Worm (Caenorhabditis elegans) whole organism, L4/young adult: ENCODE data around the gene mrg-1.

Source experiments
- W03F9.2 ChIP-seq: fragments of 150-350 bp; optimal IDR thresholded peaks from 2 replicates; lab custom pipeline; 2014; ENCODE audit warnings: missing biosample characterization, missing genetic modification characterization
- dao-5 ChIP-seq: sonication (generic microtip); optimal IDR thresholded peaks from 2 replicates; lab custom pipeline; 2016; ENCODE audit warnings: missing genotype, missing genetic modification characterization, moderate library complexity, missing compliant biosample characterization
- him-1 ChIP-seq: sonication (generic microtip); optimal IDR thresholded peaks from 2 replicates; lab custom pipeline; 2016; ENCODE audit warnings: missing genotype, missing genetic modification reagents, missing genetic modification characterization, missing compliant biosample characterization

Gene mrg-1

ce11 chrIII:12885153-12885552 is 10.7 kb upstream of the mrg-1 start:
- TF ChIP-seq dao-5 (no peak), W03F9.2 (no peak), him-1 (tag; lab: Kevin White, UChicago) (no peak)

ce11 chrIII:12880704-12881103 is 6.2 kb upstream of the mrg-1 start:
- TF ChIP-seq W03F9.2 (no peak), dao-5 (no peak), him-1 (tag; lab: Kevin White, UChicago) (no peak)

- TF ChIP-seq dao-5 (no peak), him-1 (tag; lab: Kevin White, UChicago) (no peak), W03F9.2 (no peak)
These were observed 3.2 kb upstream of the mrg-1 start, which contains the start of the genes cec-7 and enu-3.5 for ce11 chrIII:12877527-12878234. Gene cec-7 (minus strand): TSS chrIII:12877577. Gene enu-3.5 (plus strand): TSS chrIII:12878196.

DNA sequence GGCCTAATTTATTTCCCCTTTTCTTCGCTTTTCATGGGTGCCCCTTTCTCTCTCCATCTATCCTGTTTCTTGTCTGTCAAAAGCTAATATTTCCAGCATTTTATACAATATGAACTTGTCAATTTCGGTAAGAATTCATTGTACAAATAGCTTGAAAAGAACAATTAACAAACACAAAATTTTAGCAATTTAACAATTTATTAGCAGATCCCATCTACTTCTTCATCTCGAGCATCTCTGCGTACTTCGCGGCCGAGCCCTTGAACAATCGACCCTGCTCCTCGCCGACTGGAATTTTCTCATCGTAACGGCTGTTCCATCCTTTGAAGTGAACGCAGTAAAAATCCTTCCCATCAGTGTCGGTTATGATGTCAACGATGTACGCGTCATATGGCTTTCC is 1.2 kb upstream of the mrg-1 start:
- TF ChIP-seq W03F9.2, result no peak
- no peak for TF ChIP-seq him-1 (tag; lab: Kevin White, UChicago)
- TF ChIP-seq dao-5, result no peak

DNA sequence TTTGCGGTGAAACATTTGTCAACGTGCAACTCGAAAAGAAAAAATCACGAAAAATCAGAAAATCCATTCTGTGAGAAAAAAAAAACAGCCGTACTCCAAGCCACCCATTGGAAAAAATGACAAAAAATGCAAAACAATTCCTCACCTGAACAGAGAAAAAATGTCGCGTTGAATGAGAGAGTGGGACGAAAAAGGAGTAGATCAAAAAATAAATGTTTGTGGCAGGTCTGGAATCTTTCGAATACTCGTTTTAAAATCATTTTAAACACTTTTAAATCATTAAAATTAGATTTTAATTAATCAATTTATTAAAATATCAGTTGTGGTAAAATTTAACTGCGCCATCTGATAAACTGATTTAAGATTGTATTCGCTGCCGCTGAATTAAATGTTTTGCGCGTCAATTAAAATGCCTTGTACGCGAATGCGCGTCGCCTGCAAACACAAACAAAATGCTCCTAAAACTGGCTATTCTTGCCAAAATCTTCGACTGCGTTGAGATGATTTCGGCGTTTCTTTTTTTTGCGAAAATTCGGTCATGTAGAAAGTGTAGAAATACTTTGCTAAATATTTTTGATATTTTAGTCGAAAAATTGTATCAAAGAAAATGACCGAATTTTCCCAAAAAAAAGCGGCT is 4.3 kb downstream of the mrg-1 start, which contains the start of gene Y37D8A.6:
TSS of gene Y37D8A.6 (minus strand) at position 238 of the 637 bp plus-strand sequence.
- no peak for TF ChIP-seq dao-5
- TF ChIP-seq him-1 (tag; lab: Kevin White, UChicago), result no peak
- no peak for TF ChIP-seq W03F9.2

DNA sequence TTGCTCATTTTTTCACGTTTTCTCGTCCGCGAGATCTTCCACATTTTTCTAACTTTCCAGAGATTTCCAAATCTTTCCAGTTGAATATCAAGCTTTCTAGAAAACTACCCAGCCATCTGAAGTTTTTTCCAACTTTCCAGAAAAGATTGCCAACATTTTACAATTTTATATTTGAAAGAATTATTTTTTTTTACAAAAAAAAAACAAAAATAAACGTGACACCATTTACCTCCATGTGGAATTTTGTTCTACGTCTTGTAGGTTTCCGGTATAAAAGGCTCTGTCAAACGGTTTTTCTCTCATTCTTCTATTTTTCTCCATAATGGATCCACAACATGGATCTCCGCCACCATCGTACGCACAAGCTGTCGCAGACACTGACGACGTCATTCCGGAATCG is 9.8 kb downstream of the mrg-1 start, which contains the start of gene Y37D8A.8:
TSS of gene Y37D8A.8 (plus strand) at position 301 of the 400 bp plus-strand sequence.
- TF ChIP-seq him-1 (tag; lab: Kevin White, UChicago) (no peak), W03F9.2 (no peak), dao-5 (no peak)

DNA sequence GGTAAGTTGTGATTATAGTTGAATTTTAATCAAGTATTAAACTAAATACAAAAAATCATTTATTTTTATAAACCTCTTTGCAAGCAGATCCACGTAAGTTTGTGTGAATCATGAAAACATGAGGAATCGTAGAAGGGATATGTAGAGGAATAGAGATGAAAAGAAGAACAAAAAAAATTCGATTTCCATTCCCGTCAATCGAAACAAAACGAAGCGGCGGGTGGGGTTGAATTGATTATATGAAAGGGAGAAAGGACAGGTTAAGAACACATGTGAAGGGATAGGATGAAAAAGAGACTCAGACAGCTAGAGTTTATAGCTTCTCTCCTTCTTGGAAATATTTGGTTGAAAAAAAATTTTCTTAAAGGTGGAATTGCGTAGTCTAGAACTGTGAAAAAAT is 14.3 kb downstream of the mrg-1 start:
- TF ChIP-seq dao-5 (no peak), W03F9.2 (no peak), him-1 (tag; lab: Kevin White, UChicago) (no peak)

DNA sequence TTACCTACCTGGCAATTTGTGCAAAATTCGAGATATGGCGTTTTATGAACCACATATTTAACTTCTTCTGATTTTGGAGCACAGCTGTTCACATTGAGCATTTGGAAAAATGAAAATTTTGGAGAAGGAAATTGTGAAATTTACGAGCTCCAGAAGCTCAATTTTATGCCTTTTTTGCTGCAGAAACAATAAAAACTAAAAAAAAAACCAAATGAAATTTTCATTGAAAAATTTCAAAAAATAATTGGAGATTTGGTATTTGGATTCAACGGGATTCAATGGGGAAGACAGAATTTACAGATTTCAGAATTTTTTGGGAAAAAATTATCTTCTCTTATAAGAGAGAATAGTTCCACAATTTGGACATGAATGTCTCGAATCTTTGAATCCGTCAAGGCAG is 17.8 kb downstream of the mrg-1 start, which contains the start of gene Y37D8A.26:
TSS of gene Y37D8A.26 (minus strand) at position 101 of the 400 bp plus-strand sequence.
- TF ChIP-seq him-1 (tag; lab: Kevin White, UChicago) (no peak), W03F9.2 (no peak), dao-5 (no peak)

- no peak for TF ChIP-seq dao-5
- TF ChIP-seq W03F9.2, result no peak
- no peak for TF ChIP-seq him-1 (tag; lab: Kevin White, UChicago)
These were observed 19.1 kb downstream of the mrg-1 start, which contains the start of gene Y37D8A.5 for ce11 chrIII:12855394-12855793. Gene Y37D8A.5 (minus strand): TSS chrIII:12855494.

- TF ChIP-seq him-1 (tag; lab: Kevin White, UChicago) (no peak), W03F9.2 (no peak), dao-5 (no peak)
These were observed 23.4 kb downstream of the mrg-1 start for ce11 chrIII:12851034-12851433.

- no peak for TF ChIP-seq dao-5
- no peak for TF ChIP-seq W03F9.2
- no peak for TF ChIP-seq him-1 (tag; lab: Kevin White, UChicago)
These were observed 24.8 kb downstream of the mrg-1 start for ce11 chrIII:12849691-12850090.

DNA sequence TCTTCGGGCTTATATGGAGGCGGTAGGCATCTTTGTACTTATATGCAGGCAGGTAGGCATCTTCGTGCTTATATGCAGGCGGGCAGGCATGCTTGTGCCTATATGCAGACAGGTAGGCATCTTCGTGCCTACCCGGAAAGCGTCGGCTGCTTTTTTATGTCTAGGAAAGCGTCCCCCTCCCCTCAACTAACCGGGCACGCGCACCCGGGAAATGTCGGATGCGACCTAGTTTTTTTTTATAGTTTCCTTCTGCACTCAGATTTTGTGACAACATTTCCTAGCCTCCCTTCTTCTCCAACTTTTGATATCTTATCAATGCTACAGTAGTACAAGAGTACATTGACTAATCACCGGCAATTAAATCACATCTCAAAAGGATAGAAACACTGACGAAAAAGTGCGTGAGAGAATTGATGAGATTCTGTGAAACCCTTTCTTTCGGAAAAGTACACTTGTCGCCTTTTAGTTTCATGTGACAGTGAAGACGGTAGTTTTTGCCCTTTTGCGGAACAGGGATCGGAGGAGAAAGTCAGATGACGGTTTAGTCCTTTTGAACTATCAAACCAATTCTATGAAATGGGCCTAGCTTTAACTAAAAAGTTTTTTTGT is 25.4 kb downstream of the mrg-1 start:
- TF ChIP-seq him-1 (tag; lab: Kevin White, UChicago), result no peak
- TF ChIP-seq W03F9.2, result no peak
- no peak for TF ChIP-seq dao-5

DNA sequence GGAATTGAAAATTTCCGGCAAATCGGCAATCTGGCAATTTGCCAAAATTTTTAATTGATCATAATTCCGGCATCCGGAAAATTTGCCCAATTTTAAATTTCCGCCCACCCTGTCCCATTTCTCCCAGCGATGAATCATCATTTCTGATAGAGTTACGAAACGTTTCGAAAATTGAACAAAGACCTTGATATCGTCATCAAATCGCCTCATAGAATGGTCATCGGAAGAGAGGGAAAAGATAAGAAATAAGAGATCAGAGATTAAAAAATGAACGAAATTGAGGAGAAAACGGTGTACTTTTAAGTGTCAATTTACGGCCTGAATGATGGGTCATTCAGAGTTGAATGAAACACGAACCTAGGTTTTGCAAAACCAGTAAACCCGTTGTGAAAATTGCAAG is 26.8 kb downstream of the mrg-1 start:
- TF ChIP-seq W03F9.2, result no peak
- no peak for TF ChIP-seq dao-5
- TF ChIP-seq him-1 (tag; lab: Kevin White, UChicago), result no peak

- TF ChIP-seq him-1 (tag; lab: Kevin White, UChicago), result no peak
- TF ChIP-seq dao-5, result no peak
- TF ChIP-seq W03F9.2, result peak; percentile 16
These were observed 31.6 kb downstream of the mrg-1 start for ce11 chrIII:12842858-12843257.

- TF ChIP-seq him-1 (tag; lab: Kevin White, UChicago), result no peak
- TF ChIP-seq W03F9.2, result peak; percentile 40
- TF ChIP-seq dao-5, result no peak
These were observed 33.1 kb downstream of the mrg-1 start for ce11 chrIII:12841328-12841727.
